Fruit fly (Drosophila melanogaster): ENCODE data around the gene dpr19.
A peak's percentile ranks its signal among the peaks of the same experiment; 100 is the strongest.

dpr19 gene

DNA sequence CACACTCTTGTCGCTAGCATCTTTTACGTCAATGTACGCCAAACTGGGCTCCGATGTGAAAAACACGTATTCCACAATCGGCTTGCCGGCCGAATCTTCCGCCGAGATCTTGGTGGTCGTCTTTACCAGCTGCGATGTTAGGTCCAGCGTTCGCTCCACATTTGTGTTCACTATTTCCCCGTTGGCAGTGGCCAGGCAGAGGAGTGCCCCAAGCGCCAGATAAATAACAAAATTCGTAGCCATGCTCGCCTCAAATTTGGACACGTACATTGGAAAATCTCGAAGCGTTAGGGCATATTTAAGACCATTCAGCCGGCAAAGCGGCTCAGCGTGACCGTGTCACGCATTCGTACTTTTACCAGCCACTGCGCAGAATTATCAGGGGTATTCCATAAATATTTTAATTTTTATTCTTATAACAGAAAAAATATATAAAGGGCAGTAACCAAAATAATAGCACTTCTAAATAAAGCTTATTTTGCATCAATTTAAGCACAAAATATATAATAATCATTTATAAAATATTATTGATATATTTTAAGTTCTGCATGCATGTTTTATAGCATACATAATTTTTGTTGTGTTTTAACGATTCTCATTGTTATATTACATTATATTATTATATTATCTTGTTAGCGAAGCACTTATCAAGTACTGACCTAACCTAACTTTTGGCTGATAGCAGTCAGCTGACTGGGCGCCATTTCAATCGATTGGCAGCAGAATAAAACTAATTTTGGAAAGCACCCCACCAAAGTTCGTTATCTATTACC, at the start of gene dpr19, which contains the start of gene CG33303:
dpr19 (plus strand) TSS at position 705 of the 773 bp plus-strand sequence.
CG33303 (minus strand) TSS at position 294 of the 773 bp plus-strand sequence.
- peak; percentile 44; the same call in 1 of the 3 replicates for TF ChIP-seq CG4496 (GFP tag; IDR thresholded peaks at IDR 0.05)
- no peak for TF ChIP-seq rn (GFP tag; IDR thresholded peaks at IDR 0.05)
- TF ChIP-seq fd96Ca (GFP tag; IDR thresholded peaks at IDR 0.05): no peak
- TF ChIP-seq CG34367 (tag; optimal IDR thresholded peaks at IDR 0.05): peak; percentile 25
- TF ChIP-seq CG8301 (tag; optimal IDR thresholded peaks at IDR 0.05): peak; percentile 44
- no peak for TF ChIP-seq gl (tag; optimal IDR thresholded peaks at IDR 0.05)
- no peak for TF ChIP-seq CG10348 (GFP tag; IDR thresholded peaks at IDR 0.05)
- TF ChIP-seq CG32121 (GFP tag; IDR thresholded peaks at IDR 0.05): peak; percentile 41
- no peak for TF ChIP-seq EcR (GFP tag; optimal IDR thresholded peaks at IDR 0.05)
- TF ChIP-seq Snoo (tag; optimal IDR thresholded peaks at IDR 0.05): peak; percentile 43
- TF ChIP-seq D1 (tag; optimal IDR thresholded peaks at IDR 0.05): peak; percentile 70
- no peak for TF ChIP-seq CG12605 (GFP tag; IDR thresholded peaks at IDR 0.05)
- peak; percentile 50; the same call in 1 of the 2 replicates for TF ChIP-seq Ets98B (GFP tag; IDR thresholded peaks at IDR 0.05)
- peak; percentile 48 for TF ChIP-seq CG17806 (tag; optimal IDR thresholded peaks at IDR 0.05)
- peak; percentile 57 for TF ChIP-seq CG15710 (tag; optimal IDR thresholded peaks at IDR 0.05)
- TF ChIP-seq CG9948 (tag; optimal IDR thresholded peaks at IDR 0.05): peak; percentile 44
- peak; percentile 56 for TF ChIP-seq CG8159 (tag; optimal IDR thresholded peaks at IDR 0.05)
- TF ChIP-seq Pif1A (GFP tag; optimal IDR thresholded peaks at IDR 0.05): no peak

DNA sequence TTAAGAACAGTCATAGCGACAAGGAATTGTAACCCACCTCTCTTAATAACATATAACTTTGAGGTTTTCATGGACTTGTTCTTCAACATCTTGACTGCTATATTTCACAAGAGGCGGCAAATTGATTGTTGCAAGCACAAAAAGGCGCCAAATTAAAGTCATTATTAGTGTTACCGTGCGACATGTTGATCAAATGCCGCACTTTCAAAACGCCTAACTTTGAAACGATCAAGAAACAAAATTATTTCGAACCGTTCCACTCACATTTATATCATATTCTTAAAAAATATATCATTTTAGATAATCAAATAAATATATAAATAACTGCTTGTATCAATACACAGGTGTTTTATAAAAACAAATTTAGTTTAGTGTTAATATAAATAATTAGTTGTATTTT, 48.2 kb upstream of the dpr19 start, which contains the start of gene RnrL:
RnrL (minus strand) TSS at position 154 of the 400 bp plus-strand sequence.
- TF ChIP-seq fd96Ca (GFP tag; IDR thresholded peaks at IDR 0.05): no peak
- TF ChIP-seq CG12605 (GFP tag; IDR thresholded peaks at IDR 0.05): no peak
- TF ChIP-seq D1 (tag; optimal IDR thresholded peaks at IDR 0.05): no peak
- TF ChIP-seq CG8159 (tag; optimal IDR thresholded peaks at IDR 0.05): no peak
- TF ChIP-seq Snoo (tag; optimal IDR thresholded peaks at IDR 0.05): no peak
- no peak for TF ChIP-seq CG8301 (tag; optimal IDR thresholded peaks at IDR 0.05)
- TF ChIP-seq CG10348 (GFP tag; IDR thresholded peaks at IDR 0.05): no peak
- no peak for TF ChIP-seq CG13204 (GFP tag; optimal IDR thresholded peaks at IDR 0.05)
- TF ChIP-seq EcR (GFP tag; optimal IDR thresholded peaks at IDR 0.05): no peak

DNA sequence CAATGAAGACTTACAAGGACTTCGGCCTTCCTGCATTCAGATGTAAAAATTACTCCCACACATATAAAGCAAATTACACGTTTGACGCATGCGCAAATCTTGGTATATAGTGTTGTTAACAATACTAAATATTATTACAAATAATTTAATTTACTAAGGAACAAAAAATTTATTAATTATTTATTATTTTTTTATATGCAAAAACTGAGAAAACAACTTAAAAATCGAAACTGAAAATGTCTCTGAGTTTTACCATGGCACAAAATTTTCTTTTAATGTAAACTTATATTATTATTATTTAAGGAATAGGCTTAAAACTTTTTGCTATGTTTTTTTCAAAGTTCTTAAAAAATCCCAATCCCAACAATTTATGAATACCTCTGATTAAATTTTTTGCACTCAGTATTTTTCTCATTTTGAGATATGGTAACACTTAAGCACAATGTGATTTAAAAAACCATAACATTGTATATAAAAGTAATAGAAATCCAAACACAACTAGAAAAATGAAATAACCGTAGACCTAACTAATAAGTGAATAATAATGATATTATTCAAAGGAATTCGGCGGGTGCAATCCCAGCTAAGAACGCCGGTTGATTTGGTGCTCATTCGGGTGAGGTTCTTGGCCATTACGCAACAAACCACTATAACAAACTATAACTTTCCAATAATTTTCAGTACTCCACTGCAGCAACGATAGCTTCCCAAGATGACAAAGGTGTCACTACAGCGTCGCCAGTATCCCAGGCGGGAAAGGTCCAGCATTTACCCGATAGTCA, 44.7 kb upstream of the dpr19 start, which contains the start of the genes Schip1 and Cox10:
Schip1 (minus strand) TSS at position 51 of the 782 bp plus-strand sequence.
Cox10 (plus strand) TSS at position 406 of the 782 bp plus-strand sequence.
- TF ChIP-seq CG9948 (tag; optimal IDR thresholded peaks at IDR 0.05) (no peak), CG15710 (tag; optimal IDR thresholded peaks at IDR 0.05) (no peak), EcR (GFP tag; optimal IDR thresholded peaks at IDR 0.05) (no peak), Pif1B (GFP tag; optimal IDR thresholded peaks at IDR 0.05) (no peak), gl (tag; optimal IDR thresholded peaks at IDR 0.05) (no peak), Pif1A (GFP tag; optimal IDR thresholded peaks at IDR 0.05) (no peak), CG13204 (GFP tag; optimal IDR thresholded peaks at IDR 0.05) (no peak), CG17806 (tag; optimal IDR thresholded peaks at IDR 0.05) (no peak), CG8301 (tag; optimal IDR thresholded peaks at IDR 0.05) (no peak), CG8159 (tag; optimal IDR thresholded peaks at IDR 0.05) (no peak), CG34367 (tag; optimal IDR thresholded peaks at IDR 0.05) (no peak), D1 (tag; optimal IDR thresholded peaks at IDR 0.05) (no peak), Snoo (tag; optimal IDR thresholded peaks at IDR 0.05) (no peak), CG10348 (GFP tag; IDR thresholded peaks at IDR 0.05) (no peak)

DNA sequence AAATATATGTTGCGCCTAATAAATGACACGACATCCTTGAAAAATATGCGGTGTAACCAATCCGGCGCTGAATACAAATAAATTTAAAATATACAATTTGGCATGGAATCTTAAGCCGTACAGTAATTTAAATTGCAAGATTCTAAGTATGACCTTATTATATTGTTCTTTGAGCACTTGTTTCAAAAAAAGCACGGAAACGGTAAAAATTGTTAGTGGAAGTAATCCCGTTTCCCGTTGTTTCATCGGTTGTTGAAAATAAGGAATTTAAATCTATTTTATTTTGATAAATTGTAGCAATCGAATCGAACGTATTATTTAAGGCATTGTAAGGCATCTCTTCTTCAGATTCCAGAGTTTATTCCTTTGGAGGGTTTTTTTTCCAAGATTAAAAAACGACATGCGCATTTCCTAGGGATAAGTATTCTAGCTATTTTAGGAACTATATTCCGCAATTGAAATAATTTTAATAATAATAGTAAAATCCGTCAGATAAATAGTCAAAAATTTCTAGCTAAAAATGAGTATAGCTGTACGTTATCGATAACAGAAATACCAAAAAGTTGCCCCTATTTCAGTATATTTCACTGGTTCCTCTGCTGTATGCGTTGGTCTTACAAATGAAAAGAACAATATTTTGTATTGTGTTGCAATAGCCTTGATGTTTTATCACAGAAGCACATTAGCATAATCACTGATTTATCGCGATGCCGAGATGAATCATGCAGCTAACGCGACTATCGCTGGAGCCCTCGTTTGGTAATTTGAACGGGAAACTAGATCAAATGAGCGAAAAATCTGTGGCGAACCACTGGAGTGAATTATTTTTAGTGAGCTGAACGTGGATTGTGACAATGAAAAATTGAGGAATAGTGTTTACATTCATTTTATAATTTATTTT, 42.6 kb upstream of the dpr19 start, which contains the start of gene GATAd:
GATAd (plus strand) TSS at position 644 of the 901 bp plus-strand sequence.
- TF ChIP-seq CG4496 (GFP tag; IDR thresholded peaks at IDR 0.05) (no peak), CG32121 (GFP tag; IDR thresholded peaks at IDR 0.05) (no peak), CG15710 (tag; optimal IDR thresholded peaks at IDR 0.05) (no peak), CG14655 (GFP tag; optimal IDR thresholded peaks at IDR 0.05) (no peak), Snoo (tag; optimal IDR thresholded peaks at IDR 0.05) (no peak), EcR (GFP tag; optimal IDR thresholded peaks at IDR 0.05) (no peak), fd96Ca (GFP tag; IDR thresholded peaks at IDR 0.05) (no peak), CG9948 (tag; optimal IDR thresholded peaks at IDR 0.05) (no peak), CG8301 (tag; optimal IDR thresholded peaks at IDR 0.05) (no peak), Pif1B (GFP tag; optimal IDR thresholded peaks at IDR 0.05) (no peak)

dm6 chr2L:10334213-10334612, 41.8 kb upstream of the dpr19 start:
- TF ChIP-seq CG13204 (GFP tag; optimal IDR thresholded peaks at IDR 0.05) (no peak), Pif1B (GFP tag; optimal IDR thresholded peaks at IDR 0.05) (no peak), Pif1A (GFP tag; optimal IDR thresholded peaks at IDR 0.05) (no peak), CG8159 (tag; optimal IDR thresholded peaks at IDR 0.05) (no peak), CG10348 (GFP tag; IDR thresholded peaks at IDR 0.05) (no peak), CG15710 (tag; optimal IDR thresholded peaks at IDR 0.05) (no peak), gl (tag; optimal IDR thresholded peaks at IDR 0.05) (no peak), rn (GFP tag; IDR thresholded peaks at IDR 0.05) (no peak), CG34367 (tag; optimal IDR thresholded peaks at IDR 0.05) (no peak), CG14655 (GFP tag; optimal IDR thresholded peaks at IDR 0.05) (no peak), EcR (GFP tag; optimal IDR thresholded peaks at IDR 0.05) (no peak), D1 (tag; optimal IDR thresholded peaks at IDR 0.05) (no peak), CG12605 (GFP tag; IDR thresholded peaks at IDR 0.05) (no peak), Ets98B (GFP tag; IDR thresholded peaks at IDR 0.05) (no peak), CG4496 (GFP tag; IDR thresholded peaks at IDR 0.05) (no peak), CG9948 (tag; optimal IDR thresholded peaks at IDR 0.05) (no peak), Snoo (tag; optimal IDR thresholded peaks at IDR 0.05) (no peak), CG17806 (tag; optimal IDR thresholded peaks at IDR 0.05) (no peak), CG8301 (tag; optimal IDR thresholded peaks at IDR 0.05) (no peak), CG32121 (GFP tag; IDR thresholded peaks at IDR 0.05) (no peak)
